Fruit fly (Drosophila melanogaster) whole organism, embryonic: ENCODE results near the gene Jhbp16.

Experiments
- Awh ChIP-seq: fragments of 200-800 bp; sonication (Bioruptor generic); IDR thresholded peaks from 2 replicates; pipeline ENCODE4, ENCODE4 v1.3.6; 2022; ENCODE audit warnings: missing biosample characterization, missing genetic modification characterization
- BtbVII ChIP-seq: fragments of 200-800 bp; sonication (Bioruptor generic); optimal IDR thresholded peaks from 3 replicates; lab custom pipeline; 2017; ENCODE audit warnings: missing biosample characterization, mild to moderate bottlenecking, missing genetic modification characterization
- CG10209 ChIP-seq: fragments of 200-800 bp; sonication (Bioruptor generic); optimal IDR thresholded peaks from 3 replicates; lab custom pipeline; 2017; ENCODE audit warnings: missing biosample characterization, mild to moderate bottlenecking, missing genetic modification characterization, missing genetic modification reagents
- CG10462 ChIP-seq: fragments of 200-800 bp; sonication (Bioruptor generic); optimal IDR thresholded peaks from 2 replicates; lab custom pipeline; 2016; ENCODE audit warnings: missing biosample characterization, missing genetic modification characterization
- CG10979 ChIP-seq: fragments of 200-800 bp; sonication (Bioruptor generic); optimal IDR thresholded peaks from 2 replicates; lab custom pipeline; 2018; ENCODE audit warnings: missing biosample characterization, mild to moderate bottlenecking, missing genetic modification characterization, moderate library complexity
- CG11504 ChIP-seq: fragments of 200-800 bp; sonication (Bioruptor generic); optimal IDR thresholded peaks from 3 replicates; lab custom pipeline; 2019; ENCODE audit warnings: missing biosample characterization, mild to moderate bottlenecking, missing genetic modification characterization, moderate library complexity
- CG11723 ChIP-seq: fragments of 200-800 bp; sonication (Bioruptor generic); optimal IDR thresholded peaks from 2 replicates; lab custom pipeline; 2017; ENCODE audit warnings: missing biosample characterization, mild to moderate bottlenecking, missing genetic modification characterization
- CG12659 ChIP-seq: fragments of 200-800 bp; sonication (Bioruptor generic); optimal IDR thresholded peaks from 3 replicates; lab custom pipeline; 2017; ENCODE audit warnings: mild to moderate bottlenecking, missing biosample characterization, missing genetic modification reagents, missing genetic modification characterization
- CG12769 ChIP-seq: fragments of 200-800 bp; sonication (Bioruptor generic); optimal IDR thresholded peaks from 2 replicates; lab custom pipeline; 2019; ENCODE audit warnings: missing biosample characterization, mild to moderate bottlenecking, missing genetic modification characterization, moderate library complexity
- CG15601 ChIP-seq: fragments of 200-800 bp; sonication (Bioruptor generic); optimal IDR thresholded peaks from 3 replicates; lab custom pipeline; 2019; ENCODE audit warnings: missing biosample characterization, mild to moderate bottlenecking, missing genetic modification characterization, moderate library complexity
- CG16813 ChIP-seq: fragments of 200-800 bp; sonication (Bioruptor generic); IDR thresholded peaks from 3 replicates; pipeline ENCODE4 v1.3.6; 2022; ENCODE audit warnings: missing biosample characterization, missing genetic modification characterization; ENCODE audit not compliant: partially characterized antibody
- CG18262 ChIP-seq: fragments of 200-800 bp; optimal IDR thresholded peaks from 3 replicates; lab custom pipeline; 2019; ENCODE audit warnings: missing biosample characterization, mild to moderate bottlenecking, missing genetic modification characterization, moderate library complexity
- CG18599 ChIP-seq: fragments of 200-800 bp; sonication (Bioruptor generic); optimal IDR thresholded peaks from 3 replicates; lab custom pipeline; 2017; ENCODE audit warnings: missing biosample characterization, missing genetic modification characterization, mild to moderate bottlenecking, moderate library complexity, missing genetic modification reagents
- CG3065 ChIP-seq: fragments of 200-800 bp; sonication (Bioruptor generic); optimal IDR thresholded peaks from 2 replicates; lab custom pipeline; 2016; ENCODE audit warnings: missing biosample characterization, missing genetic modification characterization
- CG31441 ChIP-seq: fragments of 200-800 bp; sonication (Bioruptor generic); IDR thresholded peaks from 2 replicates; pipeline ENCODE4 v1.3.6; 2022; ENCODE audit warnings: missing biosample characterization, missing genetic modification characterization
- CG34422 ChIP-seq: fragments of 200-800 bp; sonication (Bioruptor generic); IDR thresholded peaks from 3 replicates; pipeline ENCODE4 v1.3.6; 2022; ENCODE audit warnings: missing biosample characterization, missing genetic modification characterization
- CG6654 ChIP-seq: fragments of 200-800 bp; sonication (Bioruptor generic); optimal IDR thresholded peaks from 2 replicates; lab custom pipeline; 2017; ENCODE audit warnings: missing biosample characterization, mild to moderate bottlenecking, missing genetic modification characterization
- CG8089 ChIP-seq: fragments of 200-800 bp; sonication (Bioruptor generic); optimal IDR thresholded peaks from 3 replicates; lab custom pipeline; 2016; ENCODE audit warnings: missing biosample characterization, missing genetic modification characterization
- CG8924 ChIP-seq: fragments of 200-800 bp; optimal IDR thresholded peaks from 3 replicates; lab custom pipeline; 2019; ENCODE audit warnings: missing biosample characterization, mild to moderate bottlenecking, missing genetic modification characterization, moderate library complexity
- CG9215 ChIP-seq: fragments of 200-800 bp; sonication (Bioruptor generic); IDR thresholded peaks from 2 replicates; pipeline ENCODE4 v1.3.6; 2022; ENCODE audit warnings: missing biosample characterization, missing genetic modification characterization
- CoRest ChIP-seq: fragments of 200-800 bp; sonication (Bioruptor generic); optimal IDR thresholded peaks from 3 replicates; lab custom pipeline; 2018; ENCODE audit warnings: missing biosample characterization, mild to moderate bottlenecking, missing genetic modification characterization, moderate library complexity
- D19B ChIP-seq: fragments of 200-800 bp; sonication (Bioruptor generic); optimal IDR thresholded peaks from 2 replicates; lab custom pipeline; 2017; ENCODE audit warnings: missing biosample characterization, mild to moderate bottlenecking, missing genetic modification characterization
- Dll ChIP-seq: fragments of 200-800 bp; sonication (Bioruptor generic); IDR thresholded peaks from 4 replicates; pipeline ENCODE4 v1.3.6; 2022; ENCODE audit warnings: missing biosample characterization, missing genetic modification characterization; ENCODE audit not compliant: partially characterized antibody
- GATAe ChIP-seq: fragments of 200-800 bp; sonication (Bioruptor generic); conservative IDR thresholded peaks from 2 replicates; pipeline ENCODE4 v1.3.6; 2022; ENCODE audit warnings: missing biosample characterization, missing genetic modification characterization
- Gug ChIP-seq: fragments of 200-800 bp; sonication (Bioruptor generic); IDR thresholded peaks from 4 replicates; pipeline ENCODE4 v1.3.6; 2022; ENCODE audit warnings: missing biosample characterization, missing genetic modification characterization
- HHEX ChIP-seq: fragments of 200-800 bp; sonication (Bioruptor generic); optimal IDR thresholded peaks from 3 replicates; lab custom pipeline; 2017; ENCODE audit warnings: missing biosample characterization, mild to moderate bottlenecking, missing genetic modification characterization, missing genetic modification reagents
- HLH4C ChIP-seq: fragments of 200-800 bp; sonication (Bioruptor generic); IDR thresholded peaks from 3 replicates; pipeline ENCODE4 v1.3.6; 2022; ENCODE audit warnings: missing biosample characterization, missing genetic modification characterization; ENCODE audit not compliant: partially characterized antibody
- HLHmδ ChIP-seq: fragments of 200-800 bp; sonication (Bioruptor generic); optimal IDR thresholded peaks from 2 replicates; lab custom pipeline; 2018; ENCODE audit warnings: missing biosample characterization, mild to moderate bottlenecking, missing genetic modification characterization, moderate library complexity
- Mrtf ChIP-seq: fragments of 200-800 bp; sonication (Bioruptor generic); IDR thresholded peaks from 3 replicates; pipeline ENCODE4 v1.3.6; 2022; ENCODE audit warnings: missing biosample characterization, missing genetic modification characterization
- NK7.1 ChIP-seq: fragments of 200-800 bp; sonication (Bioruptor generic); optimal IDR thresholded peaks from 3 replicates; lab custom pipeline; 2016; ENCODE audit warnings: missing biosample characterization, missing genetic modification characterization
- Nf-YB ChIP-seq: fragments of 200-800 bp; sonication (Bioruptor generic); optimal IDR thresholded peaks from 3 replicates; lab custom pipeline; 2019; ENCODE audit warnings: missing biosample characterization, mild to moderate bottlenecking, missing genetic modification characterization, moderate library complexity
- Pdp1 ChIP-seq, 2 experiments: fragments of 200-800 bp; sonication (Bioruptor generic); optimal IDR thresholded peaks; 3 replicates each; lab custom pipeline; 2016; ENCODE audit warnings: missing biosample characterization in 2 of 2, missing genetic modification characterization in 2 of 2, mild to moderate bottlenecking in 1 of 2, moderate library complexity in 1 of 2
- Scr ChIP-seq: fragments of 200-800 bp; sonication (Bioruptor generic); IDR thresholded peaks from 2 replicates; pipeline ENCODE4 v1.3.6; 2022; ENCODE audit warnings: missing biosample characterization, missing genetic modification characterization; ENCODE audit not compliant: partially characterized antibody
- Stat92E ChIP-seq, 3 experiments: fragments of >200 bp in 2 of 3; fragments of 200-800 bp in 1 of 3; sonication (Bioruptor generic) in 1 of 3; optimal IDR thresholded peaks; 2 replicates each; lab custom pipeline; 2017 to 2019; ENCODE audit warnings: missing biosample characterization in 3 of 3, missing genetic modification characterization in 3 of 3, mild to moderate bottlenecking in 1 of 3, moderate library complexity in 1 of 3
- TFAM ChIP-seq: fragments of 200-800 bp; sonication (Bioruptor generic); optimal IDR thresholded peaks from 2 replicates; lab custom pipeline; 2017; ENCODE audit warnings: missing biosample characterization, missing genetic modification characterization, inconsistent platforms
- Taf1 ChIP-seq: fragments of 200-800 bp; sonication (Bioruptor generic); IDR thresholded peaks from 2 replicates; pipeline ENCODE4 v1.3.6; 2022; ENCODE audit warnings: missing biosample characterization, missing genetic modification characterization
- Xbp1 ChIP-seq: fragments of 200-800 bp; sonication (Bioruptor generic); optimal IDR thresholded peaks from 3 replicates; lab custom pipeline; 2016; ENCODE audit warnings: missing biosample characterization, mild to moderate bottlenecking, missing genetic modification characterization
- eyg ChIP-seq: fragments of 200-800 bp; sonication (Bioruptor generic); optimal IDR thresholded peaks from 3 replicates; lab custom pipeline; 2016; ENCODE audit warnings: missing biosample characterization, missing genetic modification characterization
- fd3F ChIP-seq: fragments of 200-800 bp; sonication (Bioruptor generic); optimal IDR thresholded peaks from 2 replicates; lab custom pipeline; 2018; ENCODE audit warnings: missing biosample characterization, mild to moderate bottlenecking, missing genetic modification characterization, moderate library complexity
- gsb-n ChIP-seq: fragments of 200-800 bp; sonication (Bioruptor generic); optimal IDR thresholded peaks from 3 replicates; lab custom pipeline; 2018; ENCODE audit warnings: missing biosample characterization, mild to moderate bottlenecking, missing genetic modification characterization
- jumu ChIP-seq: fragments of 200-800 bp; sonication (Bioruptor generic); optimal IDR thresholded peaks from 3 replicates; lab custom pipeline; 2016; ENCODE audit warnings: missing biosample characterization, missing genetic modification characterization
- mirr ChIP-seq: fragments of 200-800 bp; sonication (Bioruptor generic); optimal IDR thresholded peaks from 3 replicates; lab custom pipeline; 2018; ENCODE audit warnings: missing biosample characterization, mild to moderate bottlenecking, missing genetic modification characterization
- sqz ChIP-seq: fragments of 200-800 bp; sonication (Bioruptor generic); optimal IDR thresholded peaks from 3 replicates; lab custom pipeline; 2018; ENCODE audit warnings: missing biosample characterization, mild to moderate bottlenecking, missing genetic modification characterization
- trh ChIP-seq: fragments of 200-800 bp; sonication (Bioruptor generic); optimal IDR thresholded peaks from 2 replicates; lab custom pipeline; 2016; ENCODE audit warnings: missing biosample characterization, missing genetic modification characterization
- ttk ChIP-seq: fragments of 200-800 bp; sonication (Bioruptor generic); IDR thresholded peaks from 2 replicates; pipeline ENCODE4 v2.1.2; 2022; ENCODE audit warnings: missing biosample characterization, missing genetic modification characterization
- twi ChIP-seq: fragments of 200-800 bp; optimal IDR thresholded peaks from 2 replicates; lab custom pipeline; 2019; ENCODE audit warnings: missing biosample characterization, mild to moderate bottlenecking, missing genetic modification characterization, moderate library complexity
- zf30C ChIP-seq: fragments of 200-800 bp; sonication (Bioruptor generic); optimal IDR thresholded peaks from 3 replicates; lab custom pipeline; 2018; ENCODE audit warnings: missing biosample characterization, mild to moderate bottlenecking, missing genetic modification characterization
- zfh2 ChIP-seq: fragments of 200-800 bp; sonication (Bioruptor generic); optimal IDR thresholded peaks from 2 replicates; lab custom pipeline; 2016; ENCODE audit warnings: missing biosample characterization, missing genetic modification characterization

Jhbp16 gene

DNA sequence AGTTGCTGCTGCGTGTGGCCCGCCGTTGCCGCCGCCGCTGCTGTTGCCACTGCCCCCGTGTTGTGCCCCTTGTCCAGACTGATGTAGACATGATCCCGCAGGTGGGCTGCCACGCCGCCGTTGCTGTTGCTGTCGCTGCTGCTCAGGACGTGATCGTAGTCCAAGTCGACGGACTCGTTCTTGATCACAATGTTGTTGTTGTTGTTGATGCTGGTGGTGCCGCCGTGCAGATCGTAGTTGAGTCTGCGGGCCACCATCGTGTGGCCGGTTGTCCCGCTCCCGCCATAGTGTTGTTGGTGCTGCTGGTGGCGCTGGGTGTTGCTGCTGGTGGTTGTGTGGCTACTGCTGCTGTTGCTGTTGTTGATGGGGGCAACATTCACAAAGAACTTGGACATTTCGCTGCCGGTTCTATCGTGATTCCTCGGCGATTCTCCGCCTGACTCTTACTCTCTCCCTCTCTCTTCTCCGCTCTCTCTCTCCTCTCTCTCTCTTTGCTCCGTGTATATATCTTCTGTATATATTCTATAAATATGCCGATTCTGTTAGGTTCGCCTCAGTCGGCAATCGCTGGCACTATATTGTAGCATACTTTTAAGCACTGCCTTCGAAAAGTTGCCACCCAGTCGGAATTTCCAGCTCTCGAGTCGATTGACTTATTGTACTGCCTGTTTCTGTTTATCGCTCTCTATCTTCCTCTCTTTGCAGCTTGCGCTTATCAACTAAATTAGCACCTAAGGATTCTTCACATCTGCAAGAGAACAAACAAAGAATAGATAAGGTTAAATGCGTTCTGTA is 37.9 kb upstream of the Jhbp16 start (continued):
- no peak for TF ChIP-seq Gug (GFP tag; lab: Robert Waterston, UW)
- no peak for TF ChIP-seq eyg (GFP tag; lab: Kevin White, UChicago)
- TF ChIP-seq Nf-YB (GFP tag; lab: Kevin White, UChicago): peak; percentile 18
- TF ChIP-seq fd3F (GFP tag; lab: Kevin White, UChicago): no peak
- TF ChIP-seq CG31441 (GFP tag; lab: Robert Waterston, UW): no peak
- no peak for TF ChIP-seq zfh2
- TF ChIP-seq CG18262 (tag; lab: Kevin White, UChicago): no peak
- no peak for TF ChIP-seq trh (GFP tag; lab: Kevin White, UChicago)
- no peak for TF ChIP-seq Xbp1 (GFP tag; lab: Kevin White, UChicago)
- TF ChIP-seq CG12659 (GFP tag; lab: Kevin White, UChicago): peak; percentile 21
- peak; percentile 11 for TF ChIP-seq mirr (GFP tag; lab: Kevin White, UChicago)
- TF ChIP-seq Scr (GFP tag; lab: Robert Waterston, UW): no peak
- TF ChIP-seq twi (tag; lab: Kevin White, UChicago): no peak
- TF ChIP-seq NK7.1 (GFP tag; lab: Kevin White, UChicago): no peak
- TF ChIP-seq Taf1 (GFP tag; lab: Robert Waterston, UW): no peak
- TF ChIP-seq zf30C (GFP tag; lab: Kevin White, UChicago): no peak
- TF ChIP-seq CG9215 (GFP tag; lab: Robert Waterston, UW): no peak
- no peak for TF ChIP-seq HLH4C
- no peak for TF ChIP-seq ttk (GFP tag; lab: Robert Waterston, UW)
- TF ChIP-seq CG12769 (tag; lab: Kevin White, UChicago): peak; percentile 47
- peak; percentile 24 for TF ChIP-seq CG8924 (tag; lab: Kevin White, UChicago)
- TF ChIP-seq gsb-n (tag; lab: Kevin White, UChicago): no peak
- peak; percentile 45; the same call in 1 of the 3 replicates for TF ChIP-seq CG16813 (GFP tag; lab: Robert Waterston, UW)
- TF ChIP-seq CG11723 (GFP tag; lab: Kevin White, UChicago): no peak
- no peak for TF ChIP-seq Awh (GFP tag; lab: Robert Waterston, UW)
- TF ChIP-seq GATAe: no peak
- no peak for TF ChIP-seq Mrtf (GFP tag; lab: Robert Waterston, UW)
- no peak for TF ChIP-seq Stat92E (GFP tag; optimal IDR thresholded peaks at IDR 0.05; lab: Kevin White, UChicago)
- TF ChIP-seq Dll (GFP tag; lab: Robert Waterston, UW): peak; percentile 55; the same call in 2 of the 4 replicates
- TF ChIP-seq HHEX: no peak
- TF ChIP-seq CG6654 (GFP tag; lab: Kevin White, UChicago): no peak
- TF ChIP-seq D19B (GFP tag; lab: Kevin White, UChicago): no peak
- TF ChIP-seq TFAM (GFP tag; lab: Kevin White, UChicago): no peak
- TF ChIP-seq Pdp1 (GFP tag; optimal IDR thresholded peaks at IDR 0.05; lab: Kevin White, UChicago): peak in 1 of 2 experiments; percentile 33
- no peak for TF ChIP-seq HLHmδ (GFP tag; lab: Kevin White, UChicago)
- TF ChIP-seq CG10209 (GFP tag; lab: Kevin White, UChicago): no peak
- TF ChIP-seq CG3065 (GFP tag; lab: Kevin White, UChicago): no peak
- TF ChIP-seq CG10462 (GFP tag; lab: Kevin White, UChicago): no peak
- TF ChIP-seq BtbVII (GFP tag; lab: Kevin White, UChicago): no peak
- TF ChIP-seq CoRest (tag; lab: Kevin White, UChicago): no peak
- no peak for TF ChIP-seq sqz (GFP tag; lab: Kevin White, UChicago)
- no peak for TF ChIP-seq CG34422 (GFP tag; lab: Robert Waterston, UW)
- peak; percentile 2 for TF ChIP-seq CG10979
- peak; percentile 36 for TF ChIP-seq CG11504 (tag; lab: Kevin White, UChicago)
- no peak for TF ChIP-seq CG15601 (tag; lab: Kevin White, UChicago)
- no peak for TF ChIP-seq CG8089 (GFP tag; lab: Kevin White, UChicago)
- TF ChIP-seq jumu (GFP tag; lab: Kevin White, UChicago): no peak
- TF ChIP-seq CG18599 (GFP tag; lab: Kevin White, UChicago): no peak
